Fruit fly (Drosophila melanogaster): ENCODE measurements around the gene sturkopf.
A peak's percentile ranks its signal among the peaks of the same experiment; 100 is the strongest.

sturkopf gene

dm6 chr3L:1319097-1319725 lies 6.0 kb upstream of the sturkopf start (continued):
- peak; percentile 75 for TF ChIP-seq CG16863 (GFP tag; optimal IDR thresholded peaks at IDR 0.05)
- TF ChIP-seq fru (optimal IDR thresholded peaks at IDR 0.05): no peak
- TF ChIP-seq Med (GFP tag): peak; percentile 78
- no peak for TF ChIP-seq h (optimal IDR thresholded peaks at IDR 0.05)
- peak; percentile 49 for TF ChIP-seq Camta (GFP tag; optimal IDR thresholded peaks at IDR 0.05)
- TF ChIP-seq CG6654 (GFP tag; optimal IDR thresholded peaks at IDR 0.05): peak; percentile 51
- peak; percentile 41; the same call in 1 of the 2 replicates for TF ChIP-seq CG14667 (GFP tag; IDR thresholded peaks at IDR 0.05)
- TF ChIP-seq Sox102F (GFP tag; optimal IDR thresholded peaks at IDR 0.05): peak; percentile 93
- no peak for TF ChIP-seq gsb-n (tag; optimal IDR thresholded peaks at IDR 0.05)
- TF ChIP-seq CG3163 (GFP tag; optimal IDR thresholded peaks at IDR 0.05): peak; percentile 27
- peak; percentile 18 for TF ChIP-seq pros (GFP tag; optimal IDR thresholded peaks at IDR 0.05)
- TF ChIP-seq sob (GFP tag; IDR thresholded peaks at IDR 0.05): peak; percentile 69; the same call in 1 of the 2 replicates
- TF ChIP-seq Mrtf (GFP tag; IDR thresholded peaks at IDR 0.05): peak; percentile 56; the same call in 1 of the 3 replicates
- no peak for TF ChIP-seq chinmo (GFP tag; IDR thresholded peaks at IDR 0.05; ENCODE audit: partially characterized antibody)
- no peak for TF ChIP-seq CG11398 (GFP tag; optimal IDR thresholded peaks at IDR 0.05)
- TF ChIP-seq pnt (GFP tag; optimal IDR thresholded peaks at IDR 0.05): peak; percentile 84
- peak; percentile 77 for TF ChIP-seq CG10654 (GFP tag; optimal IDR thresholded peaks at IDR 0.05)
- TF ChIP-seq insv (GFP tag; optimal IDR thresholded peaks at IDR 0.05): no peak
- peak; percentile 60 for TF ChIP-seq peb (GFP tag; IDR thresholded peaks at IDR 0.05)
- TF ChIP-seq CG7271 (tag; optimal IDR thresholded peaks at IDR 0.05): no peak
- no peak for TF ChIP-seq lov (optimal IDR thresholded peaks at IDR 0.05)
- TF ChIP-seq lov (GFP tag; IDR thresholded peaks at IDR 0.05): 0 out of 3 replicates have a peak, but pooled peaks have one; percentile 65
- peak; percentile 62 for TF ChIP-seq CG11695 (GFP tag; IDR thresholded peaks at IDR 0.05)
- no peak for TF ChIP-seq CG9932 (GFP tag; IDR thresholded peaks at IDR 0.05)
- peak in 1 of 2 experiments; percentile 23 for TF ChIP-seq crp (GFP tag; optimal IDR thresholded peaks at IDR 0.05)
- TF ChIP-seq CG33557 (GFP tag; optimal IDR thresholded peaks at IDR 0.05): peak; percentile 41
- peak; percentile 57 for TF ChIP-seq Spps (tag; optimal IDR thresholded peaks at IDR 0.05)
- TF ChIP-seq pum (GFP tag; optimal IDR thresholded peaks at IDR 0.05): peak; percentile 69
- peak; percentile 89 for TF ChIP-seq CG1603 (tag; optimal IDR thresholded peaks at IDR 0.05)
- peak in 1 of 2 experiments; percentile 46 for TF ChIP-seq Eip74EF (GFP tag; optimal IDR thresholded peaks at IDR 0.05)
- peak; percentile 58; the same call in 1 of the 3 replicates for TF ChIP-seq CG11456 (GFP tag; IDR thresholded peaks at IDR 0.05)
- no peak for TF ChIP-seq knrl (GFP tag; IDR thresholded peaks at IDR 0.05; ENCODE audit: partially characterized antibody)
- peak; percentile 80 for TF ChIP-seq CG4820 (GFP tag; optimal IDR thresholded peaks at IDR 0.05)
- TF ChIP-seq CG18619 (GFP tag; optimal IDR thresholded peaks at IDR 0.05): peak; percentile 57
- TF ChIP-seq CG17829 (tag; optimal IDR thresholded peaks at IDR 0.05): peak; percentile 84
- TF ChIP-seq CG15011 (GFP tag; optimal IDR thresholded peaks at IDR 0.05): no peak
- TF ChIP-seq CG13296 (GFP tag; optimal IDR thresholded peaks at IDR 0.05): peak; percentile 26
- TF ChIP-seq Deaf1 (tag; optimal IDR thresholded peaks at IDR 0.05): peak; percentile 28

dm6 chr3L:1318241-1318640 lies 5.1 kb upstream of the sturkopf start, which contains the start of gene Myo61F:
Gene Myo61F (plus strand): TSS chr3L:1318480.
- TF ChIP-seq CG2116 (GFP tag; optimal IDR thresholded peaks at IDR 0.05) (peak; percentile 2), CG13287 (GFP tag; IDR thresholded peaks at IDR 0.05; ENCODE audit: partially characterized antibody) (peak; percentile 77), CG1792 (GFP tag; optimal IDR thresholded peaks at IDR 0.05) (no peak), amos (GFP tag; IDR thresholded peaks at IDR 0.05; ENCODE audit: partially characterized antibody) (peak; percentile 30; the same call in 1 of the 2 replicates), CG6654 (GFP tag; optimal IDR thresholded peaks at IDR 0.05) (no peak), Scr (GFP tag; IDR thresholded peaks at IDR 0.05; ENCODE audit: partially characterized antibody) (peak; percentile 54), zen2 (GFP tag; IDR thresholded peaks at IDR 0.05; ENCODE audit: partially characterized antibody) (0 out of 3 replicates have a peak, but pooled peaks have one; percentile 7), B-H2 (GFP tag; optimal IDR thresholded peaks at IDR 0.05) (peak; percentile 32), BEAF-32 (GFP tag; optimal IDR thresholded peaks at IDR 0.05) (peak; percentile 21), Fer1 (GFP tag; optimal IDR thresholded peaks at IDR 0.05) (peak; percentile 15), CG11504 (tag; optimal IDR thresholded peaks at IDR 0.05) (no peak), CG10654 (GFP tag; optimal IDR thresholded peaks at IDR 0.05) (no peak), CG10209 (GFP tag; optimal IDR thresholded peaks at IDR 0.05) (no peak), CG17359 (tag; optimal IDR thresholded peaks at IDR 0.05) (no peak), abd-A (tag; optimal IDR thresholded peaks at IDR 0.05) (no peak)

Measured in whole organism, embryonic.